Worm (Caenorhabditis elegans): ENCODE data around the gene F54D1.6.

The F54D1.6 gene

DNA sequence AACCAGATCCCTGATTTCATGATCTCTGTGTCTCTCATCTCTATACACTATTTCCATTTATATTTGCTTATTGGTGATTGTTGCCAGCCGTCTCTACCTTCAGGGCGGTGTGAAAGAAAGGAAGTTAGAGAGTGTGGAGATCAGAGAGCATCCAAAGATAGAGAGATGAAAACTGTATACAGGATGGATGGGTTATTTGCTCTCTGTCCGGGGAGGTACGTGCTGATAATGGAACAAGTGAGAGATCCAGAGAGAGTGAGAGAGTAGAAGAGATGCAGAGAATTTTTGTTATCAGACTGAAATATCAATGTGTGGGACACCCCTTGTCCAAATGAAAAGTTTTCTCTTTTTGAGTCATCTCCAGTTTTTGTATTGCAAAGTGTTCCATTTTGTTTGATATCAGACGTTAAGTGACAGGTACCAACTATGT, 3.5 kb upstream of the F54D1.6 start:
- no peak for TF ChIP-seq nhr-76 (tag; optimal IDR thresholded peaks at IDR 0.05)
- TF ChIP-seq pha-4 (tag; optimal IDR thresholded peaks at IDR 0.05) = peak; percentile 24

DNA sequence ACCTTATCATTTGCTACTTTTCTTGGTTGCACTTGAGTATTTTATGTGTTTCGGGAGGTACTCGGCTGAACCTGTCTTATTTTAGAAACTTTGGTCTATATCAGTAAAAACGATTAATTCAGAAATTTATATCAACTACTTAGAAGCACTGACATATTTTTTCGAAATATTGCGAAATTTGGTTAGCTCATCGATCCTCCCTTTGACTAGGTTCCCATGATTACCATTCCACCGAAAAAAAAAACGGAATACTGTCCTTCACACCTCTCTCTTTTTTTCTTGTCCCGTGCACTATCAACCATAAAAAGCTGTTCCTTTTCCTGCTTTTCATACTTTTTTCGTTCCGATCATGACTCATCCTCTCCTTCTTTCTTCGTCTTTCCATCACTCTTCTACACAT, 2.4 kb upstream of the F54D1.6 start:
- TF ChIP-seq nhr-12 (tag; optimal IDR thresholded peaks at IDR 0.05) = no peak
- no peak for TF ChIP-seq ces-1 (GFP tag; optimal IDR thresholded peaks at IDR 0.05)
- no peak for TF ChIP-seq snpc-4 (tag; optimal IDR thresholded peaks at IDR 0.05)
- TF ChIP-seq zip-8 (tag; optimal IDR thresholded peaks at IDR 0.05) = no peak
- TF ChIP-seq unc-39 (tag; optimal IDR thresholded peaks at IDR 0.05) = no peak
- TF ChIP-seq cnd-1 (tag; optimal IDR thresholded peaks at IDR 0.05) = no peak
- TF ChIP-seq ham-2 (GFP tag; optimal IDR thresholded peaks at IDR 0.05) = no peak
- no peak for TF ChIP-seq ztf-11 (tag; optimal IDR thresholded peaks at IDR 0.05)
- TF ChIP-seq blmp-1 (tag; optimal IDR thresholded peaks at IDR 0.05) = no peak
- no peak for TF ChIP-seq lin-32 (GFP tag; optimal IDR thresholded peaks at IDR 0.05)
- TF ChIP-seq unc-62 (GFP tag; optimal IDR thresholded peaks at IDR 0.05) = no peak
- no peak for TF ChIP-seq sem-2 (GFP tag; optimal IDR thresholded peaks at IDR 0.05)
- TF ChIP-seq sptf-1 (tag; optimal IDR thresholded peaks at IDR 0.05) = no peak
- TF ChIP-seq nhr-76 (tag; optimal IDR thresholded peaks at IDR 0.05) = no peak
- TF ChIP-seq elt-3 (tag; optimal IDR thresholded peaks at IDR 0.05) = no peak
- no peak for TF ChIP-seq pha-4 (tag; optimal IDR thresholded peaks at IDR 0.05)

DNA sequence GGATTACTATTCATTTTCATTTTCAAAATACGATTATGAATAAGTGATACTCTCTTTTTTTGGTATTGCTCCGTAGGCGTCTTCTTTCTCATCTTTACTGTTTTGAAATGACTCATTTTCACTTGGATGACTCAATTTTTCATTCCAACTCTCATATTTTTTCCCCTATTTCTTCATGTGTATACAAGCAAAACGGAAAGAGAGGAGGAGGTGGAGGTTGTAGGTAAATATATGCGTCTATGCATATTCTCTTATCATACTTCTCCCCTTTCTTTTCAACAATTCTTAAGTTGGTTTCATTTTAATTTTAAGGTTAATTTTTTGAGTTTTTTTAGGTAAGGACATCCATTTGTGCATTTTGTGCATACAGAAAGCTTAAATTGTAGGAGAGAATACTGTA, 1.5 kb upstream of the F54D1.6 start:
- no peak for TF ChIP-seq tbx-8 (GFP tag; optimal IDR thresholded peaks at IDR 0.05)
- TF ChIP-seq sptf-1 (tag; optimal IDR thresholded peaks at IDR 0.05) = no peak
- no peak for TF ChIP-seq unc-120 (tag; optimal IDR thresholded peaks at IDR 0.05; ENCODE audit: poor library complexity, severe bottlenecking)

DNA sequence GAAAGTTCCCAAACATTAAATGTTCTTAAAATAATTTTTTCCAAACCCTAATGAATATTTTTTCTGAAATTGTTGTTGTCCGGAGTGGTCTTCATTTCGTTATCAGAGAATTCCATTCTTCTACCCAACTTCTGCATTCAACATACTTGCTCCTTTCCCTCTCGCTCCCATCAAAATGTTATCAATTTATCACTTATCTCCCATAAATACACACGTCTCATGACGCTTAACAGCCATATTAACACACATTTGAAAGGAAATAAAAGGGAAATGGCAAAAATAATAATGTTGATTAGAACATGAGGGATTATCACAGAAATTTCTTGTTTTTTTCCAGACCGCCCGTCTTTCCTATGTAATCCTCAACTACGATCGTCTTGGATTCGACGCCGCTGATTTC, 1.4 kb downstream of the F54D1.6 start:
- TF ChIP-seq unc-62 (GFP tag; optimal IDR thresholded peaks at IDR 0.05) (no peak), bed-3 (GFP tag; optimal IDR thresholded peaks at IDR 0.05) (no peak), ceh-83 (GFP tag; optimal IDR thresholded peaks at IDR 0.05) (no peak), tbx-8 (GFP tag; optimal IDR thresholded peaks at IDR 0.05) (no peak), sem-2 (GFP tag; optimal IDR thresholded peaks at IDR 0.05) (no peak), lsy-2 (tag; optimal IDR thresholded peaks at IDR 0.05) (no peak), ztf-11 (tag; optimal IDR thresholded peaks at IDR 0.05) (no peak), ceh-39 (tag; optimal IDR thresholded peaks at IDR 0.05) (no peak), mep-1 (tag; optimal IDR thresholded peaks at IDR 0.05) (no peak)

DNA sequence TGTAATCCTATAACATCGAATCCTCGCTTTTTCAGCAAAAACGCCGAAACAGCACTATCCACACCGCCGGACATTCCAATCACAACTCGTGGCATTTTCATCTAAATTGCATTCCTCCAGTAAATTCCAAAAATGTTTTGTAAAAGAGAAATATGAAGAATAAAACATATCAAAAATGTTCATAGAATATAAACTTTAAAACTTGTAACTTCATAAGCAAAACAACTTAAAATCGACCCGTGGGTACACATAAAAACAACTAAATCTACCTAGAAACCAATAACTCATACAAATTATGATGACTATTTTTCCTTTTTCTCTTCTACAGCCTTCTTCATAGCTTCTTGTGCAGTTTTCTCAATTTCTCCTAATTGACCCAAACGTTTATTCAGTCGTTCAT, 9.2 kb downstream of the F54D1.6 start, which contains the start of gene mttu-1:
Gene mttu-1 (minus strand): TSS at position 101 of the 400 bp plus-strand sequence.
- TF ChIP-seq nhr-2 (tag; optimal IDR thresholded peaks at IDR 0.05) = no peak

DNA sequence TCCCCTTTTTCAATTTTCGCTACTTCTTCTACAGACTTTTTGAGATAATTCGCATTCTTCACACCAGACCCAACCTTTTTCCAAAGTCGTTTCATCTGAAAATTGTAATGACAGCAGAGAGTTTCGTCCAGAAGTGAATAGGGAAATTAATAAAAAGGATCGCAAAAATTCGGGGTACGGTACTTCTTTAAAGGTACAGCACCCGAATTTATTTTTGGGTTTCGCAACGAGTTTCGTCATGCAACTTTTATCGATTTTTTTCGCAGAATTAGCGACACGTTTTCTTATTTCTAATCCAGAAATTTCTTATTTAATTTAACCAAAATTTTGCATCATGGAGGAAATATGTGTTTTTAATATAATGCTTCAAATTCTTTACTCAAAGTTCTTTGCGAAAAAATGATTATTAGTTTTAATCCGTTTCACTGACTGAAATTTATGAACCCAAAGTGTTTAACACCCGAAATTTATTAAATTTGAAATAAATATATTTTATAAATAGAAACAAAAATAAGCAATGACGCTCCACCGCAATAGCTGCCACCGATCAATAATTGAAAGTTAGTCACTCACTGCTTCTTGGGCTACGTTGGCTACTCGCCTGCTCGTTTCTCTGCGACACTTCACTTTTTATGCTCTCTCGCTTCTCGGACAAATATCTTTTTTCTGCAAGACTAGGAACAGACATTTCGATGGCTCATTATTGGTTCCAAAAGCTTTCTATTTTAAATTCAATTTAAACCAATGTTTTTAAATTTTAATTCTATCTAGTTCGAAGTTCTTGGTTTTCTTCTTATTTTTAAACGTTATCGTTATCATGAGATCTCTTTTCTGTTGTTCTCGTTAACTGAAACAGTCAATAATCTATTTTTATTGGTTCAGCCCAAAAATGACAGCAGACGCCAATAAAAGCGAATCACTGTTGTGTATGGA, 10.8 kb downstream of the F54D1.6 start, which contains the start of the genes B0035.15 and dnj-1:
Gene B0035.15 (minus strand): TSS at position 99 of the 933 bp plus-strand sequence.
Gene dnj-1 (plus strand): TSS at position 883 of the 933 bp plus-strand sequence.
- TF ChIP-seq nhr-2 (tag; optimal IDR thresholded peaks at IDR 0.05) (no peak), ham-2 (GFP tag; optimal IDR thresholded peaks at IDR 0.05) (peak; percentile 67), lsy-2 (tag; optimal IDR thresholded peaks at IDR 0.05) (peak; percentile 11), drap-1 (GFP tag; optimal IDR thresholded peaks at IDR 0.05) (no peak), flh-1 (GFP tag; optimal IDR thresholded peaks at IDR 0.05) (no peak), ces-1 (GFP tag; optimal IDR thresholded peaks at IDR 0.05) (peak; percentile 85), blmp-1 (tag; optimal IDR thresholded peaks at IDR 0.05) (peak; percentile 6), elt-3 (tag; optimal IDR thresholded peaks at IDR 0.05) (no peak), nhr-12 (tag; optimal IDR thresholded peaks at IDR 0.05) (no peak), mls-2 (tag; optimal IDR thresholded peaks at IDR 0.05) (no peak)
